Worm (Caenorhabditis elegans) whole organism, L1 larva: ENCODE results near the gene dpy-17.

ENCODE experiments used
- C04F5.9 ChIP-seq: sonication (generic microtip); optimal IDR thresholded peaks from 2 replicates; lab custom pipeline; 2016; ENCODE audit warnings: missing genetic modification characterization, missing compliant biosample characterization
- F16B12.6 ChIP-seq: fragments of 150-350 bp; optimal IDR thresholded peaks from 2 replicates; lab custom pipeline; 2014; ENCODE audit warnings: missing biosample characterization, missing genetic modification characterization
- Y116A8C.19 ChIP-seq: sonication (generic microtip); optimal IDR thresholded peaks from 2 replicates; lab custom pipeline; 2016; ENCODE audit warnings: missing compliant biosample characterization, missing genetic modification characterization, borderline replicate concordance
- aha-1 ChIP-seq: fragments of 150-350 bp; optimal IDR thresholded peaks from 2 replicates; lab custom pipeline; 2014; ENCODE audit warnings: missing biosample characterization, missing genetic modification characterization
- ama-1 ChIP-seq: fragments of 150-350 bp; optimal IDR thresholded peaks from 2 replicates; lab custom pipeline; 2014
- blmp-1 ChIP-seq: fragments of 150-350 bp; optimal IDR thresholded peaks from 2 replicates; lab custom pipeline; 2014; ENCODE audit warnings: missing biosample characterization, missing genetic modification characterization
- ceh-63 ChIP-seq: fragments of 200-800 bp; sonication (Bioruptor generic); optimal IDR thresholded peaks from 2 replicates; lab custom pipeline; 2018; ENCODE audit warnings: mild to moderate bottlenecking, missing genetic modification characterization, missing compliant biosample characterization
- ceh-82 ChIP-seq, 3 experiments: fragments of 150-350 bp in 1 of 3; sonication (generic microtip) in 2 of 3; optimal IDR thresholded peaks; 2 replicates each; lab custom pipeline; 2014 to 2017; ENCODE audit warnings: missing biosample characterization in 3 of 3, missing genetic modification characterization in 3 of 3
- ceh-90 ChIP-seq: sonication (generic microtip); optimal IDR thresholded peaks from 2 replicates; lab custom pipeline; 2016; ENCODE audit warnings: missing genetic modification characterization, missing compliant biosample characterization
- ces-1 ChIP-seq: fragments of 150-350 bp; optimal IDR thresholded peaks from 2 replicates; lab custom pipeline; 2014; ENCODE audit warnings: missing biosample characterization, missing genetic modification reagents, missing genetic modification characterization
- dpl-1 ChIP-seq, 3 experiments: fragments of 150-350 bp in 2 of 3; sonication (generic microtip) in 1 of 3; optimal IDR thresholded peaks; 2 replicates each; lab custom pipeline; 2014 to 2017; ENCODE audit warnings: missing biosample characterization in 3 of 3, missing genetic modification characterization in 3 of 3, missing genetic modification reagents in 3 of 3
- efl-1 ChIP-seq, 4 experiments: fragments of 150-350 bp; optimal IDR thresholded peaks in 3 of 4; peaks in 1 of 4; 1 replicate in 1 of 4; 2 replicates in 3 of 4; lab custom pipeline; 2014; ENCODE audit warnings: missing biosample characterization in 2 of 4, missing genetic modification characterization in 2 of 4, missing genetic modification reagents in 2 of 4
- elt-2 ChIP-seq: sonication (generic microtip); optimal IDR thresholded peaks from 2 replicates; lab custom pipeline; 2016; ENCODE audit warnings: missing genetic modification characterization, mild to moderate bottlenecking, inconsistent platforms, missing compliant biosample characterization, missing genetic modification reagents
- elt-3 ChIP-seq, 6 experiments: fragments of 150-350 bp in 1 of 6; sonication (generic microtip); optimal IDR thresholded peaks; 2 replicates each; lab custom pipeline; 2017 to 2018; ENCODE audit warnings: missing biosample characterization in 6 of 6, missing genetic modification characterization in 6 of 6, inconsistent platforms in 1 of 6
- fkh-10 ChIP-seq: sonication (generic microtip); optimal IDR thresholded peaks from 2 replicates; lab custom pipeline; 2017; ENCODE audit warnings: missing biosample characterization, missing genetic modification reagents, missing genetic modification characterization
- fkh-4 ChIP-seq: sonication (generic microtip); optimal IDR thresholded peaks from 2 replicates; lab custom pipeline; 2016; ENCODE audit warnings: missing compliant biosample characterization, missing genetic modification characterization, borderline replicate concordance
- fos-1 ChIP-seq: fragments of 150-350 bp; optimal IDR thresholded peaks from 2 replicates; lab custom pipeline; 2014; ENCODE audit warnings: missing biosample characterization, missing genetic modification characterization
- hlh-4 ChIP-seq: sonication (generic microtip); optimal IDR thresholded peaks from 2 replicates; lab custom pipeline; 2016; ENCODE audit warnings: mild to moderate bottlenecking, missing genetic modification characterization, missing compliant biosample characterization
- lin-14 ChIP-seq: fragments of 200-800 bp; sonication (Bioruptor generic); optimal IDR thresholded peaks from 2 replicates; lab custom pipeline; 2018; ENCODE audit warnings: mild to moderate bottlenecking, missing genetic modification characterization, moderate library complexity, missing compliant biosample characterization
- lin-35 ChIP-seq, 2 experiments: fragments of 150-350 bp; optimal IDR thresholded peaks; 2 replicates each; lab custom pipeline; 2014; ENCODE audit warnings: missing biosample characterization in 2 of 2, missing genetic modification characterization in 2 of 2, missing genetic modification reagents in 2 of 2
- lin-39 ChIP-seq: fragments of 150-350 bp; optimal IDR thresholded peaks from 2 replicates; lab custom pipeline; 2014; ENCODE audit warnings: missing biosample characterization, missing genetic modification reagents, missing genetic modification characterization
- lir-3 ChIP-seq: sonication (generic microtip); optimal IDR thresholded peaks from 2 replicates; lab custom pipeline; 2016; ENCODE audit warnings: mild to moderate bottlenecking, missing genetic modification characterization, moderate library complexity, missing compliant biosample characterization; ENCODE audit not compliant: poor library complexity
- lsy-2 ChIP-seq, 2 experiments: fragments of 150-350 bp; optimal IDR thresholded peaks; 2 replicates each; lab custom pipeline; 2014; ENCODE audit warnings: missing biosample characterization in 2 of 2, missing genetic modification characterization in 2 of 2
- mab-9 ChIP-seq: fragments of 200-800 bp; sonication (Bioruptor generic); IDR thresholded peaks from 2 replicates; pipeline ENCODE4 v1.3.6; 2022; ENCODE audit warnings: missing genetic modification reagents, missing genetic modification characterization, missing compliant biosample characterization
- mdl-1 ChIP-seq, 2 experiments: fragments of 150-350 bp; optimal IDR thresholded peaks; 2 replicates each; lab custom pipeline; 2014 to 2017; ENCODE audit warnings: missing biosample characterization in 2 of 2, missing genetic modification characterization in 2 of 2, inconsistent platforms in 1 of 2
- mef-2 ChIP-seq: fragments of 150-350 bp; optimal IDR thresholded peaks from 2 replicates; lab custom pipeline; 2014; ENCODE audit warnings: missing biosample characterization, missing genetic modification characterization
- nhr-11 ChIP-seq: fragments of 150-350 bp; optimal IDR thresholded peaks from 2 replicates; lab custom pipeline; 2014; ENCODE audit warnings: missing biosample characterization, missing genetic modification characterization
- nhr-12 ChIP-seq: sonication (generic microtip); optimal IDR thresholded peaks from 2 replicates; lab custom pipeline; 2017; ENCODE audit warnings: missing biosample characterization, missing genetic modification characterization
- nhr-20 ChIP-seq: sonication (generic microtip); optimal IDR thresholded peaks from 2 replicates; lab custom pipeline; 2016; ENCODE audit warnings: mild to moderate bottlenecking, missing genetic modification characterization, missing compliant biosample characterization
- nhr-237 ChIP-seq: fragments of 150-350 bp; optimal IDR thresholded peaks from 2 replicates; lab custom pipeline; 2014; ENCODE audit warnings: missing biosample characterization, missing genetic modification characterization
- nhr-28 ChIP-seq: fragments of 150-350 bp; optimal IDR thresholded peaks from 2 replicates; lab custom pipeline; 2014; ENCODE audit warnings: missing biosample characterization, missing genetic modification characterization
- nhr-47 ChIP-seq: sonication (generic microtip); optimal IDR thresholded peaks from 2 replicates; lab custom pipeline; 2016; ENCODE audit warnings: mild to moderate bottlenecking, missing genetic modification characterization, moderate library complexity, missing compliant biosample characterization
- nhr-71 ChIP-seq: sonication (generic microtip); optimal IDR thresholded peaks from 2 replicates; lab custom pipeline; 2016; ENCODE audit warnings: mild to moderate bottlenecking, missing genetic modification characterization, moderate library complexity, missing compliant biosample characterization
- nhr-76 ChIP-seq: sonication (generic microtip); optimal IDR thresholded peaks from 2 replicates; lab custom pipeline; 2017; ENCODE audit warnings: missing biosample characterization, missing genetic modification characterization
- nhr-77 ChIP-seq: fragments of 150-350 bp; optimal IDR thresholded peaks from 2 replicates; lab custom pipeline; 2014; ENCODE audit warnings: missing biosample characterization, missing genetic modification characterization
- nhr-84 ChIP-seq: sonication (generic microtip); optimal IDR thresholded peaks from 2 replicates; lab custom pipeline; 2017; ENCODE audit warnings: missing biosample characterization, missing genetic modification characterization
- nhr-90 ChIP-seq: sonication (generic microtip); optimal IDR thresholded peaks from 2 replicates; lab custom pipeline; 2016; ENCODE audit warnings: mild to moderate bottlenecking, missing genetic modification characterization, missing compliant biosample characterization; ENCODE audit not compliant: poor library complexity
- pag-3 ChIP-seq: sonication (generic microtip); optimal IDR thresholded peaks from 2 replicates; lab custom pipeline; 2017; ENCODE audit warnings: missing genetic modification characterization, mild to moderate bottlenecking, missing compliant biosample characterization, antibody characterized with exemption, borderline replicate concordance; ENCODE audit not compliant: insufficient read depth
- pqm-1 ChIP-seq: sonication (generic microtip); optimal IDR thresholded peaks from 3 replicates; lab custom pipeline; 2017; ENCODE audit warnings: missing biosample characterization, missing genetic modification characterization
- rnt-1 ChIP-seq: sonication (generic microtip); optimal IDR thresholded peaks from 2 replicates; lab custom pipeline; 2016; ENCODE audit warnings: mild to moderate bottlenecking, missing genetic modification characterization, moderate library complexity, missing compliant biosample characterization
- snpc-4 ChIP-seq: fragments of 150-350 bp; optimal IDR thresholded peaks from 2 replicates; lab custom pipeline; 2014; ENCODE audit warnings: missing biosample characterization, missing genetic modification characterization
- sup-37 ChIP-seq: fragments of 200-800 bp; sonication (Bioruptor generic); optimal IDR thresholded peaks from 2 replicates; lab custom pipeline; 2018; ENCODE audit warnings: mild to moderate bottlenecking, missing genetic modification characterization, missing compliant biosample characterization
- swsn-7 ChIP-seq: sonication (generic microtip); optimal IDR thresholded peaks from 2 replicates; lab custom pipeline; 2016; ENCODE audit warnings: missing genetic modification characterization, missing compliant biosample characterization
- tbx-2 ChIP-seq: sonication (generic microtip); optimal IDR thresholded peaks from 2 replicates; lab custom pipeline; 2016; ENCODE audit warnings: missing genetic modification characterization, missing compliant biosample characterization
- unc-130 ChIP-seq: fragments of 150-350 bp; optimal IDR thresholded peaks from 2 replicates; lab custom pipeline; 2017; ENCODE audit warnings: missing biosample characterization, missing genetic modification characterization, inconsistent platforms
- unc-62 ChIP-seq: fragments of 150-350 bp; optimal IDR thresholded peaks from 2 replicates; lab custom pipeline; 2014; ENCODE audit warnings: missing biosample characterization, missing genetic modification reagents, missing genetic modification characterization
- unc-98 ChIP-seq: fragments of 200-800 bp; sonication (Bioruptor generic); IDR thresholded peaks from 2 replicates; pipeline ENCODE4 v1.3.6; 2022; ENCODE audit warnings: missing genetic modification characterization, missing compliant biosample characterization
- vab-15 ChIP-seq: sonication (generic microtip); optimal IDR thresholded peaks from 2 replicates; lab custom pipeline; 2017; ENCODE audit warnings: missing genotype, mild to moderate bottlenecking, missing genetic modification characterization, missing compliant biosample characterization
- xbp-1 ChIP-seq: sonication (generic microtip); optimal IDR thresholded peaks from 2 replicates; lab custom pipeline; 2016; ENCODE audit warnings: missing genetic modification characterization, missing compliant biosample characterization
- zag-1 ChIP-seq: fragments of 150-350 bp; optimal IDR thresholded peaks from 2 replicates; lab custom pipeline; 2014; ENCODE audit warnings: missing biosample characterization, missing genetic modification characterization
- zip-4 ChIP-seq: fragments of 200-800 bp; sonication (Bioruptor generic); optimal IDR thresholded peaks from 2 replicates; lab custom pipeline; 2018; ENCODE audit warnings: mild to moderate bottlenecking, missing genetic modification characterization, moderate library complexity, missing compliant biosample characterization
- ztf-4 ChIP-seq: fragments of 150-350 bp; optimal IDR thresholded peaks from 2 replicates; lab custom pipeline; 2014; ENCODE audit warnings: missing biosample characterization, missing genetic modification characterization

The dpy-17 gene

DNA sequence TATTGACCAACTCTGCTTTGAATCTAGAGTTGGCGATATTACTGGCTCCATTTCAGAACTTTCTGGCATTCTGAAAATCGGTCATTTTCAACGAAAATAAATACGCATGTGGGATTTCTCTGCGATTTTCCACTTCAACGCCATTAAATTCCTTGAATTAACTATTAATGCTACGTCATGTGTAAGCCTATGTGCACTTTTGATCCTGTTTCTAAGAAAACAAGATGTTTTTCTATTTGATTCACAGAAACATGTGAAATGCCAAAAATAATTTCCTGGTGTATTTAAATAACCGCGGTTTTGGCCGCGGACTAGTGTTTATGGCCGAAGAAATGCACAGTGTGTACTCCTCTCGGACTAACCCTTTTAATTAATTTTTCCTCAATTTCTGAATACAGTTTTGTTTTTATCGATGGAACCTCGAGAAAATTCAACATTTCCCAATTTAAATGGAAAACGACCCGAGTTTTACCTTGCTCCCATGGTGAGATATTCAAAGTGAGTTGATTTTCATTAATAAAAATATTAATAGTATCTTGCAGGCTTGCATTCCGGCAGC, 38.4 kb upstream of the dpy-17 start, which contains the start of the genes C45G9.11 and C45G9.2 (continued):
- TF ChIP-seq ces-1 (GFP tag; lab: Kevin White, UChicago) (no peak), dpl-1 (GFP tag; optimal IDR thresholded peaks at IDR 0.05; lab: Kevin White, UChicago) (peak; percentile 89 to 94 (median 93)), efl-1 (optimal IDR thresholded peaks at IDR 0.05; lab: Kevin White, UChicago) (peak; percentile 79 to 94), efl-1 (GFP tag; optimal IDR thresholded peaks at IDR 0.05 in 1 of 2; lab: Kevin White, UChicago) (peak; percentile 94 to 99), fkh-10 (no peak), nhr-20 (peak; percentile 85), xbp-1 (tag; lab: Kevin White, UChicago) (peak; percentile 85), mdl-1 (tag; optimal IDR thresholded peaks at IDR 0.05; lab: Kevin White, UChicago) (peak in 1 of 2 experiments; percentile 38), tbx-2 (peak; percentile 90), zag-1 (tag; lab: Kevin White, UChicago) (no peak), vab-15 (tag; lab: Kevin White, UChicago) (peak; percentile 84), C04F5.9 (tag; lab: Kevin White, UChicago) (peak; percentile 84), swsn-7 (tag; lab: Kevin White, UChicago) (peak; percentile 78), rnt-1 (tag; lab: Kevin White, UChicago) (peak; percentile 98), unc-130 (peak; percentile 79), sup-37 (GFP tag; lab: Kevin White, UChicago) (peak; percentile 69), unc-98 (GFP tag; lab: Robert Waterston, UW) (peak; percentile 85), nhr-77 (tag; lab: Kevin White, UChicago) (peak; percentile 15), lin-35 (GFP tag; optimal IDR thresholded peaks at IDR 0.05; lab: Kevin White, UChicago) (peak; percentile 93 to 96), ceh-82 (tag; optimal IDR thresholded peaks at IDR 0.05; lab: Kevin White, UChicago) (peak; percentile 47 to 52 (median 48)), nhr-12 (tag; lab: Kevin White, UChicago) (no peak), F16B12.6 (tag; lab: Kevin White, UChicago) (peak; percentile 26), nhr-84 (no peak), elt-3 (tag; optimal IDR thresholded peaks at IDR 0.05; lab: Kevin White, UChicago) (peak in 2 of 6 experiments; percentile 22 to 48), pag-3 (tag; lab: Kevin White, UChicago) (no peak), Y116A8C.19 (tag; lab: Kevin White, UChicago) (peak; percentile 79), mef-2 (tag; lab: Kevin White, UChicago) (no peak), lin-14 (GFP tag; lab: Kevin White, UChicago) (peak; percentile 78), nhr-47 (tag; lab: Kevin White, UChicago) (peak; percentile 90), pqm-1 (tag; lab: Kevin White, UChicago) (no peak), elt-2 (peak; percentile 55), snpc-4 (tag; lab: Kevin White, UChicago) (peak; percentile 63), nhr-71 (peak; percentile 90), fos-1 (tag; lab: Kevin White, UChicago) (peak; percentile 26), mab-9 (GFP tag; lab: Robert Waterston, UW) (peak; percentile 71), ceh-90 (tag; lab: Kevin White, UChicago) (peak; percentile 95), ama-1 (lab: Kevin White, UChicago) (no peak), lir-3 (peak; percentile 95), unc-62 (GFP tag; lab: Kevin White, UChicago) (no peak), hlh-4 (tag; lab: Kevin White, UChicago) (peak; percentile 52), aha-1 (tag; lab: Kevin White, UChicago) (no peak), nhr-90 (tag; lab: Kevin White, UChicago) (peak; percentile 90), fkh-4 (peak; percentile 93), blmp-1 (tag; lab: Kevin White, UChicago) (peak; percentile 48), nhr-237 (tag; lab: Kevin White, UChicago) (no peak), lin-39 (tag; lab: Kevin White, UChicago) (peak; percentile 48), nhr-11 (no peak), nhr-76 (no peak), ceh-63 (GFP tag; lab: Kevin White, UChicago) (peak; percentile 79), zip-4 (GFP tag; lab: Kevin White, UChicago) (peak; percentile 18), nhr-28 (tag; lab: Kevin White, UChicago) (no peak), ztf-4 (tag; lab: Kevin White, UChicago) (no peak), lsy-2 (tag; optimal IDR thresholded peaks at IDR 0.05; lab: Kevin White, UChicago) (peak; percentile 78 to 85)
